Fruit fly (Drosophila melanogaster): ENCODE results near the gene sphinx2.
A peak's percentile ranks its signal among the peaks of the same experiment; 100 is the strongest.

The sphinx2 gene

dm6 chr3L:7433325-7433827 is 7.2 kb downstream of the sphinx2 start (continued):
- TF ChIP-seq exex (tag; optimal IDR thresholded peaks at IDR 0.05) (no peak), CG4424 (GFP tag; optimal IDR thresholded peaks at IDR 0.05) (peak; percentile 10), unpg (GFP tag; optimal IDR thresholded peaks at IDR 0.05) (peak; percentile 42), Hr3 (GFP tag; optimal IDR thresholded peaks at IDR 0.05) (no peak), CG4707 (GFP tag; optimal IDR thresholded peaks at IDR 0.05) (no peak), CG10431 (GFP tag; optimal IDR thresholded peaks at IDR 0.05) (no peak), amos (GFP tag; IDR thresholded peaks at IDR 0.05; ENCODE audit: partially characterized antibody) (peak; percentile 5; the same call in 1 of the 2 replicates), schlank (tag; optimal IDR thresholded peaks at IDR 0.05) (no peak), zfh1 (GFP tag; IDR thresholded peaks at IDR 0.05) (no peak), HLH3B (GFP tag; IDR thresholded peaks at IDR 0.05) (peak; percentile 33; the same call in 1 of the 2 replicates), esg (GFP tag; conservative IDR thresholded peaks at IDR 0.05) (peak; percentile 36; the same call in 1 of the 2 replicates), chif (GFP tag; optimal IDR thresholded peaks at IDR 0.05) (no peak), CTCF (GFP tag; optimal IDR thresholded peaks at IDR 0.05) (no peak), emc (GFP tag; optimal IDR thresholded peaks at IDR 0.05) (no peak), ci (GFP tag; IDR thresholded peaks at IDR 0.05) (no peak; the same call in 1 of the 3 replicates), CG3726 (GFP tag; IDR thresholded peaks at IDR 0.05) (no peak), tap (tag; optimal IDR thresholded peaks at IDR 0.05) (no peak), zf30C (GFP tag; optimal IDR thresholded peaks at IDR 0.05) (peak; percentile 29), CG10321 (GFP tag; IDR thresholded peaks at IDR 0.05) (peak; percentile 6; the same call in 1 of the 2 replicates), salm (tag; optimal IDR thresholded peaks at IDR 0.05) (no peak), Atf6 (GFP tag; IDR thresholded peaks at IDR 0.05) (peak; percentile 48; the same call in 1 of the 2 replicates), CG9727 (GFP tag; optimal IDR thresholded peaks at IDR 0.05) (peak; percentile 9), CG13894 (tag; optimal IDR thresholded peaks at IDR 0.05) (peak; percentile 28), oc (tag; optimal IDR thresholded peaks at IDR 0.05) (peak; percentile 21), chn (GFP tag; optimal IDR thresholded peaks at IDR 0.05) (no peak), z (GFP tag; IDR thresholded peaks at IDR 0.05) (peak; percentile 95), CkIIα-i1 (GFP tag; IDR thresholded peaks at IDR 0.05) (no peak), CG9437 (GFP tag; optimal IDR thresholded peaks at IDR 0.05) (no peak), wek (GFP tag; optimal IDR thresholded peaks at IDR 0.05) (no peak), Kr (GFP tag; optimal IDR thresholded peaks at IDR 0.05) (no peak), CG32772 (GFP tag; IDR thresholded peaks at IDR 0.05) (peak; percentile 34; the same call in 1 of the 2 replicates), Awh (GFP tag; IDR thresholded peaks at IDR 0.05) (no peak), Spps (tag; optimal IDR thresholded peaks at IDR 0.05) (no peak), CG12769 (tag; optimal IDR thresholded peaks at IDR 0.05) (peak; percentile 71), CG13296 (GFP tag; optimal IDR thresholded peaks at IDR 0.05) (no peak), mam (GFP tag; optimal IDR thresholded peaks at IDR 0.05) (no peak), Scr (GFP tag; IDR thresholded peaks at IDR 0.05; ENCODE audit: partially characterized antibody) (no peak), CG8388 (GFP tag; optimal IDR thresholded peaks at IDR 0.05) (peak; percentile 11), lab (GFP tag; optimal IDR thresholded peaks at IDR 0.05) (peak; percentile 4), dpn (GFP tag; optimal IDR thresholded peaks at IDR 0.05) (no peak), CG1233 (GFP tag; optimal IDR thresholded peaks at IDR 0.05) (no peak), toy (GFP tag; IDR thresholded peaks at IDR 0.05) (no peak), CG4854 (GFP tag; optimal IDR thresholded peaks at IDR 0.05) (no peak), NC2β (GFP tag; optimal IDR thresholded peaks at IDR 0.05) (no peak), CG12659 (GFP tag; optimal IDR thresholded peaks at IDR 0.05) (no peak), CG11696 (GFP tag; IDR thresholded peaks at IDR 0.05) (no peak), CG10267 (tag; optimal IDR thresholded peaks at IDR 0.05) (peak; percentile 2), Aef1 (GFP tag; IDR thresholded peaks at IDR 0.05) (peak; percentile 85), CG17359 (tag; optimal IDR thresholded peaks at IDR 0.05) (peak; percentile 10), CG4328 (GFP tag; optimal IDR thresholded peaks at IDR 0.05) (no peak), Lim3 (GFP tag; IDR thresholded peaks at IDR 0.05) (no peak)
